Fruit fly (Drosophila melanogaster) whole organism, adult: Measurements from ENCODE around the gene CG17597.

Experiments used
- CG11617 ChIP-seq: fragments of 200-800 bp; sonication (Bioruptor generic); optimal IDR thresholded peaks from 2 replicates; lab custom pipeline; 2017; ENCODE audit warnings: mild to moderate bottlenecking, missing biosample characterization, missing genetic modification reagents, missing genetic modification characterization
- CG12768 ChIP-seq: fragments of 200-800 bp; sonication (Bioruptor generic); optimal IDR thresholded peaks from 2 replicates; lab custom pipeline; 2017; ENCODE audit warnings: missing biosample characterization, missing genetic modification characterization, mild to moderate bottlenecking, moderate library complexity, missing genetic modification reagents
- CG14711 ChIP-seq: fragments of 200-800 bp; sonication (Bioruptor generic); optimal IDR thresholded peaks from 2 replicates; lab custom pipeline; 2018; ENCODE audit warnings: missing biosample characterization, mild to moderate bottlenecking, missing genetic modification characterization, moderate library complexity
- CG1620 ChIP-seq: fragments of 200-800 bp; sonication (Bioruptor generic); optimal IDR thresholded peaks from 2 replicates; lab custom pipeline; 2016; ENCODE audit warnings: missing biosample characterization, missing genetic modification characterization
- CG33017 ChIP-seq: fragments of 200-800 bp; sonication (Bioruptor generic); optimal IDR thresholded peaks from 2 replicates; lab custom pipeline; 2018; ENCODE audit warnings: missing biosample characterization, mild to moderate bottlenecking, missing genetic modification characterization, moderate library complexity
- CG5204 ChIP-seq: fragments of 200-800 bp; sonication (Bioruptor generic); optimal IDR thresholded peaks from 2 replicates; lab custom pipeline; 2016; ENCODE audit warnings: missing biosample characterization, missing genetic modification characterization
- CG7045 ChIP-seq: fragments of 200-800 bp; sonication (Bioruptor generic); optimal IDR thresholded peaks from 2 replicates; lab custom pipeline; 2017; ENCODE audit warnings: missing biosample characterization, mild to moderate bottlenecking, missing genetic modification characterization
- CG7101 ChIP-seq: fragments of 200-800 bp; sonication (Bioruptor generic); optimal IDR thresholded peaks from 2 replicates; lab custom pipeline; 2018; ENCODE audit warnings: missing biosample characterization, mild to moderate bottlenecking, missing genetic modification characterization, moderate library complexity
- Clk ChIP-seq: fragments of 200-800 bp; sonication (Bioruptor generic); optimal IDR thresholded peaks from 2 replicates; lab custom pipeline; 2017; ENCODE audit warnings: missing biosample characterization, missing genetic modification characterization
- Crg-1 ChIP-seq: fragments of 200-800 bp; sonication (Bioruptor generic); optimal IDR thresholded peaks from 2 replicates; lab custom pipeline; 2016; ENCODE audit warnings: missing biosample characterization, missing genetic modification characterization
- Hr96 ChIP-seq: fragments of 200-800 bp; sonication (Bioruptor generic); optimal IDR thresholded peaks from 2 replicates; lab custom pipeline; 2016; ENCODE audit warnings: missing biosample characterization, missing genetic modification characterization
- Mnt ChIP-seq: fragments of 200-800 bp; sonication (Bioruptor generic); optimal IDR thresholded peaks from 2 replicates; lab custom pipeline; 2016; ENCODE audit warnings: missing biosample characterization, mild to moderate bottlenecking, missing genetic modification characterization
- bab1 ChIP-seq: fragments of 200-800 bp; sonication (Bioruptor generic); optimal IDR thresholded peaks from 3 replicates; lab custom pipeline; 2019; ENCODE audit warnings: missing biosample characterization, mild to moderate bottlenecking, missing genetic modification characterization, moderate library complexity
- cic ChIP-seq: fragments of 200-800 bp; sonication (Bioruptor generic); optimal IDR thresholded peaks from 2 replicates; lab custom pipeline; 2017; ENCODE audit warnings: missing biosample characterization, mild to moderate bottlenecking, missing genetic modification characterization, moderate library complexity
- cnc ChIP-seq, 2 experiments: fragments of >200 bp; optimal IDR thresholded peaks; 2 replicates each; lab custom pipeline; 2017
- kay ChIP-seq: fragments of 200-800 bp; sonication (Bioruptor generic); peaks from one replicate; lab custom pipeline; 2016; ENCODE audit warnings: missing biosample characterization, missing genetic modification characterization, borderline replicate concordance
- ovo ChIP-seq: fragments of 200-800 bp; sonication (Bioruptor generic); optimal IDR thresholded peaks from 2 replicates; lab custom pipeline; 2016; ENCODE audit warnings: missing biosample characterization, missing genetic modification characterization
- pad ChIP-seq: fragments of 200-800 bp; sonication (Bioruptor generic); optimal IDR thresholded peaks from 3 replicates; lab custom pipeline; 2017; ENCODE audit warnings: missing biosample characterization, missing genetic modification characterization, mild to moderate bottlenecking, moderate library complexity, missing genetic modification reagents
- tj ChIP-seq: fragments of 200-800 bp; sonication (Bioruptor generic); optimal IDR thresholded peaks from 3 replicates; lab custom pipeline; 2017; ENCODE audit warnings: missing biosample characterization, mild to moderate bottlenecking, missing genetic modification characterization, moderate library complexity
- toe ChIP-seq: fragments of 200-800 bp; sonication (Bioruptor generic); optimal IDR thresholded peaks from 2 replicates; lab custom pipeline; 2016; ENCODE audit warnings: missing biosample characterization, missing genetic modification characterization

Gene CG17597

DNA sequence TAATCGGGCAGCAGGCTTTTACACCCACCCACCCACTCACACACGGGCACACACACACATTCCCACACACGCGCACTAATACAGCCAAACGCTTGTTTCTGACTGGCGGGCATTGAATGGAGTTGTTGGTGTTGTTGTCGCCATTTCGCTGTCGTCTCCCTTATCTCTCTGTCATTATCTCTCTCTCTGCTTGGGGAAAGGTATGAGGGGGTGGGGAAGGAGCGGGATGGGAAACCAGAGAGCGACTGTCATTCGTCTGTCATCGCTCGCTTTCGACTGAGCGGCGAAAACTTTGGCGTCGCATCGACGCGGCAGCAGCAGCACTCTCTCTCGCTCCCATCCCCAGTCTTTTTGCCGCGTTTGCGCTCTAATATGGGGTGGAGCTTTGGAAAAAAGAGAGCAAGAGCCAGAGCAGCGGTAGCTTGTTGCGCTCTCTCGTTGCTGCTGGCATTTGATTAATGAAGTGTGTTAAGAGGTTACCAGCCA lies 35.0 kb downstream of the CG17597 start:
- TF ChIP-seq Hr96 (GFP tag; lab: Kevin White, UChicago) (no peak), pad (peak; percentile 55)

DNA sequence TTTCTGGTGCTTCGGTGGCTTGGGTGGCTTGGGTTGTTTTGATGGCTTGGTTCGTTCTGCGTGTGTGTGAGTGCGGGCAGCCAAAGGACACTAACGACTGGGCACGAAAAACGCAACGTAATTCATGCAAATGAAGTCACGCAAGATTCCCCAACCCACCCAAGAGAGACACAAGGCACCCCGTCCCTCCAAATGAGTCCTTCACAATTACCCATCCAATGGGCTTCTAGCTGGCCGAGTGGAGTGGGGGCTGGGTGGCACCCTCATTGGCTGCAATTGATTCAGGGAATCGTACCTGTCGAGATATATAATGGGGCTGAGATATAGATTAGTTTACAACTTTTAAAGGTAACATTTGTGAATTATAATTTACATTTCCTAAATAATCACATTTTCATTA lies 37.7 kb downstream of the CG17597 start:
- TF ChIP-seq ovo (no peak), CG33017 (tag; lab: Kevin White, UChicago) (no peak), CG12768 (GFP tag; lab: Kevin White, UChicago) (no peak), CG1620 (no peak), CG7045 (GFP tag; lab: Kevin White, UChicago) (no peak), pad (no peak), Crg-1 (no peak), tj (GFP tag; lab: Kevin White, UChicago) (no peak), cic (GFP tag; lab: Kevin White, UChicago) (no peak), Clk (GFP tag; lab: Kevin White, UChicago) (no peak), Hr96 (GFP tag; lab: Kevin White, UChicago) (no peak), kay (GFP tag; lab: Kevin White, UChicago) (no peak), toe (GFP tag; lab: Kevin White, UChicago) (no peak), CG11617 (no peak), Mnt (GFP tag; lab: Kevin White, UChicago) (no peak), CG7101 (tag; lab: Kevin White, UChicago) (no peak), CG5204 (GFP tag; lab: Kevin White, UChicago) (no peak), cnc (optimal IDR thresholded peaks at IDR 0.05; lab: Kevin White, UChicago) (no peak)

DNA sequence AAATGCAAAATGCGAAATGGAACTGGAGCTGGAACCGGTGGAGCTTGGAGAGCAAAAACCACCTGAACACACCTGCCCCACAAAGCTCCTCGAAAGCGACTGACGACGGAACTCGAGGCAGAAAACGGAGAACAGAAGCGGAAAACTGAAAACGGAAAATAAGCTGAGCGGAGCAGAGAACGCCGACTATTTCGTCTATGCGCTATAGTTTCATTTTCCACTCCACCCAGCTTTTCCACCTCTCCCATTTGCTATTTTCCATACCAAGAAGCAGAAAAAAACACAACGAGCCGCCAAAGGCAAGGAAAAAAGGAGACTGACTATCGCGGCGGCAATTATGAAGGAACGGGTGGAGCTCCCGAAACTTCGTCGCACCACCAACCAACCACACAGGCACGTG lies 38.1 kb downstream of the CG17597 start, which contains the start of gene ham:
ham (minus strand) TSS at position 101 of the 400 bp plus-strand sequence.
- no peak for TF ChIP-seq pad
- no peak for TF ChIP-seq Mnt (GFP tag; lab: Kevin White, UChicago)
- no peak for TF ChIP-seq CG33017 (tag; lab: Kevin White, UChicago)
- TF ChIP-seq CG1620: no peak
- TF ChIP-seq cnc (optimal IDR thresholded peaks at IDR 0.05; lab: Kevin White, UChicago): no peak
- TF ChIP-seq Clk (GFP tag; lab: Kevin White, UChicago): no peak
- TF ChIP-seq cic (GFP tag; lab: Kevin White, UChicago): no peak
- TF ChIP-seq Hr96 (GFP tag; lab: Kevin White, UChicago): no peak
- TF ChIP-seq toe (GFP tag; lab: Kevin White, UChicago): no peak
- no peak for TF ChIP-seq CG12768 (GFP tag; lab: Kevin White, UChicago)
- no peak for TF ChIP-seq tj (GFP tag; lab: Kevin White, UChicago)
- no peak for TF ChIP-seq CG5204 (GFP tag; lab: Kevin White, UChicago)

DNA sequence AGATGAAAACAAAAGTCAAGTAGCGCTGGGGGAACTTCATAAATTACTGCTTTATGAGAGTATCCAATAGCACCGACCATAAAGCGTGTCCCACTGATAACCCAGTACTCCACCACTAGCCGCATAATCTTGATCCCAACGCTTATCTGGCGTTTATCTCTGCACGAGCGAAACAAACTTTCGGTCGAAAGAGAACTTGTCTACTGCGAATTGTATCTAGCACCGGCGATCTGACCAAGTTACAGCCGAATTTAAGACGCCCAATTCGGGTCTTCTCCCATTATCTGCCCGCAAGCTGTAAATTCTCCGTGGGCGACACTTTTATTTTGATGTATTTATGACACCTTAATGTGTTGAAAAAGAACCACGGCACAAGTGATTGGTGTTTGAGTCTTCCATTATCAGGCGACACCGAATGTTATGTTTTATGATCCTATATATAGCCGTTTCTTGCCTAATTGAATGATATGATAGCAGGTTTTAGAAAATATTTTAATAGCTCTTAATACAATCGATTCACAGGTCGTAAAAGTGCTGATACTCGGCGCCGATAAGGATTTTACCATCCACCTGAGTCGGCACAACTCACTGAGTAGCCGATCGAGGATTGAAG lies 41.1 kb downstream of the CG17597 start:
- TF ChIP-seq CG1620: no peak

DNA sequence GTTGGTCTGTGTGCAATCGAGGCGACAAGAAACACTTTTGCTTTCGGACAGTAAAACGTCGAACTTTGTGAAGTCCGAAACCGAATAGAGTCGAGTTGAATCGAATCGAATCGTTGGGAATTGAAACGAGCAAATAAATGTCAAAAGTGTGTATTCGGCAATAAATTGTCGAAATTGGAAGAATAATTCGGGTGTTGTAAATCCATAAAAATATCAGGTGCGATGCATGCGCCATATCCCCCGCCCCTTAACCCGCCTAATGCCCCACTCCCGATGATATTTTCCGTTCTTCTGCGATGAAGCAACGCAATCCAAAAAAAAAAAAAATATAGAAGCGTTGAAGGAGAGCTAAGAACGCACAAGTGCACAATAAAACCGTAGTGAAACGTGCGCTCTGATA lies 42.0 kb downstream of the CG17597 start:
- TF ChIP-seq CG12768 (GFP tag; lab: Kevin White, UChicago) (no peak), Clk (GFP tag; lab: Kevin White, UChicago) (no peak), CG1620 (no peak), CG7101 (tag; lab: Kevin White, UChicago) (no peak), ovo (no peak), Mnt (GFP tag; lab: Kevin White, UChicago) (no peak), cnc (optimal IDR thresholded peaks at IDR 0.05; lab: Kevin White, UChicago) (no peak), CG33017 (tag; lab: Kevin White, UChicago) (no peak), Crg-1 (no peak), cic (GFP tag; lab: Kevin White, UChicago) (no peak), CG11617 (no peak), pad (no peak), CG5204 (GFP tag; lab: Kevin White, UChicago) (no peak), tj (GFP tag; lab: Kevin White, UChicago) (no peak), bab1 (GFP tag; lab: Kevin White, UChicago) (no peak), CG7045 (GFP tag; lab: Kevin White, UChicago) (no peak), toe (GFP tag; lab: Kevin White, UChicago) (no peak)

DNA sequence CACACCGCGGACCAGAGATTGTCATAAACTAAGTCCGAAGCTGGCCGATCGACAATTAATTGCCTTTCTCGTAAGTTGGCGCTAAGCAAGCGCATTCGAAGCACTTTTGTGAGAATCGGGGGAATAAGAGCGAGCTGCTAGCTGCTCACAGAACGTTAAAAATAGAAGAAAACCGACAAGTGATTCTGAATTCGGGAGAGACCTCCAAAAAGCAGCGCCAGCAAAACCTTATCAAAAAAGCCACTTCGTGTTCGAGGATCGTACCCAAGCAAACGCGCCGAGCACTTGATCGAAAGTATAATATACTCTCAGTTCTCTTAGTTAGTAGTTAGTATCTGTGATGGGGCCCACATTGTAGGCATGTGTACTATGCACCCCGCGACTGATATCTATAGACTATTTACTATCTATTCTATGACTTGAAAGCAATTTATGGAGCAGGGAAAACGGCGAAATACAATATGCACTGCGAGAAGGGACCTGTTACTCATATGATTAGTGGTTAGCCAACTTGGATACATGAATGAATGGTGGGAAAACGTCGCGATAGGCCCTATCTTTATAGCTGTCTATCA lies 43.5 kb downstream of the CG17597 start:
- TF ChIP-seq Mnt (GFP tag; lab: Kevin White, UChicago) (no peak), CG1620 (no peak), cic (GFP tag; lab: Kevin White, UChicago) (peak; percentile 22)

DNA sequence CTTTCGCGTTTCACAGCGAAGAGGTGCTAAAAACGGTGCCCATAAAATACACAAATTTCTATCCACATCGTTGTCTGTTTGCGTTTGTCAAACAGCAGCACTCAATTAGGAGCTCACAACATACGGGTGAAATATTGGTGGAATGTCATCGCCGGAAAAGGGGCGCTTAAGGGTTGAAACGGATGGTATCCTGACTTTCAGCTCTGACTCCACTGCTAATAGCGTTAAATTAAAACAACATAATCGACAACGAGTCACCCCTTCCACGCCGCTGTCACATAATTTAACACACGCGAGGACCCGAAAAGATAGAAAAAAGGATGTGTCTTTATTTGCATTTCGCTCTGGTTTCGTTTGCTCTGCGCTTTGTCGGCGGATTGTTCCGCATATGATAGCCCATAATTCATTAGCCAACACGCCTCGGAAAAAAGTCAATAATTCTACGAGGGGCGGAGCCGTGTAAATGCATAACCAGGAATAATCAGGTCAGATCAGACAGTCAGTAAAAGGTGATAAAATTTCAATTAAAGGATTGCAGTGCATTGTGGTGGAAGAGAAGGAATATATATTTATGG lies 45.8 kb downstream of the CG17597 start:
- TF ChIP-seq tj (GFP tag; lab: Kevin White, UChicago): no peak
- TF ChIP-seq kay (GFP tag; lab: Kevin White, UChicago): no peak
- no peak for TF ChIP-seq bab1 (GFP tag; lab: Kevin White, UChicago)
- TF ChIP-seq CG1620: no peak
- no peak for TF ChIP-seq CG11617
- no peak for TF ChIP-seq Hr96 (GFP tag; lab: Kevin White, UChicago)
- TF ChIP-seq cic (GFP tag; lab: Kevin White, UChicago): no peak
- no peak for TF ChIP-seq CG5204 (GFP tag; lab: Kevin White, UChicago)
- no peak for TF ChIP-seq Mnt (GFP tag; lab: Kevin White, UChicago)
- no peak for TF ChIP-seq Clk (GFP tag; lab: Kevin White, UChicago)
- no peak for TF ChIP-seq CG12768 (GFP tag; lab: Kevin White, UChicago)
- TF ChIP-seq CG7045 (GFP tag; lab: Kevin White, UChicago): no peak
- TF ChIP-seq toe (GFP tag; lab: Kevin White, UChicago): no peak
- TF ChIP-seq Crg-1: no peak
- TF ChIP-seq pad: no peak
- no peak for TF ChIP-seq CG7101 (tag; lab: Kevin White, UChicago)
- TF ChIP-seq CG14711 (tag; lab: Kevin White, UChicago): no peak
- no peak for TF ChIP-seq CG33017 (tag; lab: Kevin White, UChicago)
- no peak for TF ChIP-seq ovo
- no peak for TF ChIP-seq cnc (optimal IDR thresholded peaks at IDR 0.05; lab: Kevin White, UChicago)
